Worm (Caenorhabditis elegans) whole organism, young adult: ENCODE results near the gene gpa-8.

ENCODE experiments used
- B0261.1 ChIP-seq: sonication (generic microtip); optimal IDR thresholded peaks from 2 replicates; lab custom pipeline; 2016; ENCODE audit warnings: mild to moderate bottlenecking, missing genetic modification characterization, moderate library complexity, missing compliant biosample characterization
- B0336.3 ChIP-seq: fragments of 200-800 bp; sonication (Bioruptor generic); IDR thresholded peaks from 2 replicates; pipeline ENCODE4 v1.3.6; 2022; ENCODE audit warnings: missing genetic modification characterization, missing compliant biosample characterization
- F39B2.1 ChIP-seq: fragments of 200-800 bp; sonication (Bioruptor generic); IDR thresholded peaks from 2 replicates; pipeline ENCODE4 v1.3.6; 2022; ENCODE audit warnings: missing genetic modification reagents, missing genetic modification characterization, missing compliant biosample characterization
- F52B5.7 ChIP-seq: sonication (generic microtip); optimal IDR thresholded peaks from 2 replicates; lab custom pipeline; 2016; ENCODE audit warnings: mild to moderate bottlenecking, missing genetic modification characterization, missing compliant biosample characterization
- K11D2.4 ChIP-seq: fragments of 200-800 bp; sonication (Bioruptor generic); IDR thresholded peaks from 2 replicates; pipeline ENCODE4 v1.3.6; 2022; ENCODE audit warnings: missing genetic modification reagents, missing genetic modification characterization, missing compliant biosample characterization
- Y67H2A.10 ChIP-seq: fragments of 200-800 bp; sonication (Bioruptor generic); conservative IDR thresholded peaks from 2 replicates; pipeline ENCODE4 v1.3.6; 2022; ENCODE audit warnings: missing genetic modification reagents, missing genetic modification characterization, missing compliant biosample characterization
- Y79H2A.3 ChIP-seq: fragments of 200-800 bp; sonication (Bioruptor generic); conservative IDR thresholded peaks from 2 replicates; pipeline ENCODE4 v1.3.6; 2022; ENCODE audit warnings: missing genetic modification reagents, missing genetic modification characterization, missing compliant biosample characterization
- Y95B8A.8 ChIP-seq: fragments of 200-800 bp; sonication (Bioruptor generic); IDR thresholded peaks from 2 replicates; pipeline ENCODE4 v1.3.6; 2022; ENCODE audit warnings: missing genetic modification reagents, missing genetic modification characterization, missing compliant biosample characterization
- akir-1 ChIP-seq: fragments of 200-800 bp; sonication (Bioruptor generic); optimal IDR thresholded peaks from 2 replicates; lab custom pipeline; 2018; ENCODE audit warnings: mild to moderate bottlenecking, missing genetic modification characterization, moderate library complexity, missing compliant biosample characterization
- aptf-3 ChIP-seq: fragments of 200-800 bp; sonication (Bioruptor generic); IDR thresholded peaks from 2 replicates; pipeline ENCODE4 v1.3.6; 2022; ENCODE audit warnings: missing genetic modification characterization, missing compliant biosample characterization
- attf-5 ChIP-seq: fragments of 200-800 bp; sonication (Bioruptor generic); optimal IDR thresholded peaks from 2 replicates; lab custom pipeline; 2018; ENCODE audit warnings: mild to moderate bottlenecking, missing genetic modification characterization, missing compliant biosample characterization
- attf-6 ChIP-seq: fragments of 200-800 bp; sonication (Bioruptor generic); IDR thresholded peaks from 2 replicates; pipeline ENCODE4 v1.3.6; 2022; ENCODE audit warnings: missing genetic modification reagents, missing genetic modification characterization, missing compliant biosample characterization
- bed-1 ChIP-seq: fragments of 200-800 bp; sonication (Bioruptor generic); IDR thresholded peaks from 2 replicates; pipeline ENCODE4 v1.3.6; 2022; ENCODE audit warnings: missing genetic modification reagents, missing genetic modification characterization, missing compliant biosample characterization
- ceh-27 ChIP-seq: fragments of 200-800 bp; sonication (Bioruptor generic); optimal IDR thresholded peaks from 2 replicates; lab custom pipeline; 2018; ENCODE audit warnings: mild to moderate bottlenecking, missing genetic modification characterization, moderate library complexity, missing compliant biosample characterization
- ceh-91 ChIP-seq: fragments of 200-800 bp; sonication (Bioruptor generic); IDR thresholded peaks from 2 replicates; pipeline ENCODE4 v1.3.6; 2022; ENCODE audit warnings: missing genetic modification reagents, missing genetic modification characterization, missing compliant biosample characterization
- die-1 ChIP-seq: sonication (generic microtip); optimal IDR thresholded peaks from 2 replicates; lab custom pipeline; 2016; ENCODE audit warnings: missing genotype, mild to moderate bottlenecking, missing genetic modification characterization, missing compliant biosample characterization
- dpl-1 ChIP-seq: fragments of 150-350 bp; optimal IDR thresholded peaks from 2 replicates; lab custom pipeline; 2014; ENCODE audit warnings: missing biosample characterization, missing genetic modification reagents, missing genetic modification characterization
- efl-1 ChIP-seq: fragments of 150-350 bp; optimal IDR thresholded peaks from 2 replicates; lab custom pipeline; 2014; ENCODE audit warnings: missing biosample characterization, missing genetic modification reagents, missing genetic modification characterization
- egrh-3 ChIP-seq: fragments of 200-800 bp; sonication (Bioruptor generic); IDR thresholded peaks from 2 replicates; pipeline ENCODE4 v1.3.6; 2022; ENCODE audit warnings: missing genetic modification reagents, missing genetic modification characterization, missing compliant biosample characterization
- lsl-1 ChIP-seq: fragments of 200-800 bp; sonication (Bioruptor generic); optimal IDR thresholded peaks from 2 replicates; lab custom pipeline; 2018; ENCODE audit warnings: mild to moderate bottlenecking, missing genetic modification characterization, moderate library complexity, missing compliant biosample characterization
- mcd-1 ChIP-seq: fragments of 200-800 bp; sonication (Bioruptor generic); IDR thresholded peaks from 2 replicates; pipeline ENCODE4 v1.3.6; 2022; ENCODE audit warnings: missing genetic modification reagents, missing genetic modification characterization, missing compliant biosample characterization
- mes-4 ChIP-seq: sonication (generic microtip); optimal IDR thresholded peaks from 2 replicates; lab custom pipeline; 2016; ENCODE audit warnings: missing genotype, missing genetic modification characterization, missing compliant biosample characterization
- nfya-1 ChIP-seq: sonication (generic microtip); optimal IDR thresholded peaks from 2 replicates; lab custom pipeline; 2017; ENCODE audit warnings: antibody characterized with exemption, missing compliant biosample characterization, missing genetic modification characterization, borderline replicate concordance; ENCODE audit not compliant: insufficient read depth
- nhr-120 ChIP-seq: fragments of 200-800 bp; sonication (Bioruptor generic); IDR thresholded peaks from 2 replicates; pipeline ENCODE4 v1.3.6; 2022; ENCODE audit warnings: missing genetic modification characterization, missing compliant biosample characterization
- nhr-179 ChIP-seq: sonication (generic microtip); optimal IDR thresholded peaks from 2 replicates; lab custom pipeline; 2016; ENCODE audit warnings: mild to moderate bottlenecking, missing genetic modification characterization, missing compliant biosample characterization
- nhr-27 ChIP-seq: fragments of 200-800 bp; sonication (Bioruptor generic); optimal IDR thresholded peaks from 2 replicates; lab custom pipeline; 2018; ENCODE audit warnings: mild to moderate bottlenecking, missing genetic modification characterization, moderate library complexity, missing compliant biosample characterization
- repo-1 ChIP-seq: sonication (generic microtip); optimal IDR thresholded peaks from 2 replicates; lab custom pipeline; 2017; ENCODE audit warnings: mild to moderate bottlenecking, missing genetic modification characterization, missing compliant biosample characterization
- sea-2 ChIP-seq: fragments of 200-800 bp; sonication (Bioruptor generic); IDR thresholded peaks from 2 replicates; pipeline ENCODE4 v1.3.6; 2022; ENCODE audit warnings: missing genetic modification characterization, missing compliant biosample characterization
- tbx-9 ChIP-seq: sonication (generic microtip); optimal IDR thresholded peaks from 2 replicates; lab custom pipeline; 2016; ENCODE audit warnings: borderline replicate concordance, missing genetic modification characterization, inconsistent platforms, missing compliant biosample characterization
- unc-130 ChIP-seq: sonication (generic microtip); optimal IDR thresholded peaks from 2 replicates; lab custom pipeline; 2016; ENCODE audit warnings: missing genetic modification reagents, missing genetic modification characterization, missing compliant biosample characterization
- xnd-1 ChIP-seq: sonication (generic microtip); optimal IDR thresholded peaks from 2 replicates; lab custom pipeline; 2016; ENCODE audit warnings: missing genotype, missing genetic modification reagents, missing genetic modification characterization, missing compliant biosample characterization
- ztf-25 ChIP-seq: fragments of 200-800 bp; sonication (Bioruptor generic); IDR thresholded peaks from 2 replicates; pipeline ENCODE4 v1.3.6; 2022; ENCODE audit warnings: missing genetic modification reagents, missing genetic modification characterization, missing compliant biosample characterization
- ztf-26 ChIP-seq: sonication (generic microtip); optimal IDR thresholded peaks from 2 replicates; lab custom pipeline; 2017; ENCODE audit warnings: missing genetic modification characterization, missing compliant biosample characterization

The gpa-8 gene

ce11 chrV:12634050-12634449 is 6.2 kb downstream of the gpa-8 start:
- no peak for TF ChIP-seq mcd-1
- no peak for TF ChIP-seq attf-6 (GFP tag; lab: Robert Waterston, UW)
- TF ChIP-seq akir-1, result no peak
- no peak for TF ChIP-seq ztf-25 (GFP tag; lab: Robert Waterston, UW)
- TF ChIP-seq dpl-1 (GFP tag; lab: Kevin White, UChicago), result no peak
- TF ChIP-seq nhr-27 (tag; lab: Kevin White, UChicago), result no peak
- TF ChIP-seq die-1 (tag; lab: Kevin White, UChicago), result no peak

ce11 chrV:12633046-12633445 is 7.2 kb downstream of the gpa-8 start:
- TF ChIP-seq lsl-1 (GFP tag; lab: Kevin White, UChicago), result no peak
- TF ChIP-seq attf-5 (GFP tag; lab: Kevin White, UChicago), result no peak
- TF ChIP-seq bed-1 (GFP tag; lab: Robert Waterston, UW), result 0 out of 2 replicates have a peak, but pooled peaks have one; percentile 16
- TF ChIP-seq F39B2.1 (GFP tag; lab: Robert Waterston, UW), result no peak

- TF ChIP-seq unc-130 (GFP tag; lab: Kevin White, UChicago), result no peak
- no peak for TF ChIP-seq Y95B8A.8
- TF ChIP-seq efl-1 (GFP tag; lab: Kevin White, UChicago), result no peak
- TF ChIP-seq K11D2.4, result no peak
- TF ChIP-seq F52B5.7 (tag; lab: Kevin White, UChicago), result no peak
- no peak for TF ChIP-seq ceh-27
- no peak for TF ChIP-seq ceh-91 (GFP tag; lab: Robert Waterston, UW)
- TF ChIP-seq ztf-26 (tag; lab: Kevin White, UChicago), result no peak
- TF ChIP-seq nfya-1 (tag; lab: Kevin White, UChicago), result no peak
- no peak for TF ChIP-seq attf-6 (GFP tag; lab: Robert Waterston, UW)
- TF ChIP-seq mcd-1, result no peak
- TF ChIP-seq akir-1, result no peak
- TF ChIP-seq aptf-3 (GFP tag; lab: Robert Waterston, UW), result no peak
- no peak for TF ChIP-seq Y79H2A.3
- no peak for TF ChIP-seq repo-1 (tag; lab: Kevin White, UChicago)
- TF ChIP-seq mes-4, result no peak
Measured at ce11 chrV:12632048-12632447, 8.2 kb downstream of the gpa-8 start, which contains the start of gene srx-113. Gene srx-113, minus strand, starts transcription at chrV:12632148.

ce11 chrV:12629743-12630142 is 10.5 kb downstream of the gpa-8 start, which contains the start of gene F56H9.6:
Gene F56H9.6, minus strand, starts transcription at chrV:12629843.
- TF ChIP-seq nhr-120 (GFP tag; lab: Robert Waterston, UW) (0 out of 2 replicates have a peak, but pooled peaks have one; percentile 12), nfya-1 (tag; lab: Kevin White, UChicago) (no peak)

ce11 chrV:12624371-12624770 is 15.9 kb downstream of the gpa-8 start, which contains the start of gene F56H9.9:
Gene F56H9.9, minus strand, starts transcription at chrV:12624471.
- TF ChIP-seq die-1 (tag; lab: Kevin White, UChicago) (no peak), ceh-27 (peak; percentile 8)

- TF ChIP-seq tbx-9 (tag; lab: Kevin White, UChicago), result no peak
- TF ChIP-seq nhr-179 (tag; lab: Kevin White, UChicago), result no peak
- TF ChIP-seq, all 124 proteins: peak for 0
Measured at ce11 chrV:12612118-12612517, 28.2 kb downstream of the gpa-8 start, which contains the start of gene cyc-2.2. Gene cyc-2.2, minus strand, starts transcription at chrV:12612218.

ce11 chrV:12611029-12611428 is 29.3 kb downstream of the gpa-8 start, which contains the start of gene cubn-1:
Gene cubn-1, plus strand, starts transcription at chrV:12611329.
- TF ChIP-seq egrh-3 (GFP tag; lab: Robert Waterston, UW) (no peak), Y67H2A.10 (GFP tag; lab: Robert Waterston, UW) (no peak), B0336.3 (no peak), Y95B8A.8 (no peak), sea-2 (GFP tag; lab: Robert Waterston, UW) (no peak), xnd-1 (tag; lab: Kevin White, UChicago) (no peak), B0261.1 (tag; lab: Kevin White, UChicago) (no peak), mcd-1 (no peak)
